Fruit fly (Drosophila melanogaster) whole organism, wandering third instar larva: ENCODE measurements around the gene CG17140.

Experiments used
- Abd-B ChIP-seq: fragments of >200 bp; optimal IDR thresholded peaks from 2 replicates; lab custom pipeline; 2017; ENCODE audit warnings: missing biosample characterization, missing genetic modification characterization
- CG9705 ChIP-seq: fragments of 200-800 bp; sonication (Bioruptor generic); optimal IDR thresholded peaks from 2 replicates; lab custom pipeline; 2018; ENCODE audit warnings: missing biosample characterization, mild to moderate bottlenecking, missing genetic modification characterization
- Dfd ChIP-seq: fragments of >200 bp; optimal IDR thresholded peaks from 2 replicates; lab custom pipeline; 2017; ENCODE audit warnings: missing biosample characterization, missing genetic modification characterization
- Dif ChIP-seq: fragments of 200-275, 200-300 bp; sonication (Bioruptor generic); optimal IDR thresholded peaks from 2 replicates; lab custom pipeline; 2018; ENCODE audit warnings: missing biosample characterization, missing genetic modification characterization; ENCODE audit not compliant: partially characterized antibody
- HLH106 ChIP-seq: fragments of 200-800 bp; optimal IDR thresholded peaks from 3 replicates; lab custom pipeline; 2019; ENCODE audit warnings: missing biosample characterization, mild to moderate bottlenecking, missing genetic modification characterization, moderate library complexity
- Hr83 ChIP-seq: fragments of 200-300 bp; sonication (Bioruptor generic); optimal IDR thresholded peaks from 2 replicates; lab custom pipeline; 2016; ENCODE audit warnings: missing biosample characterization, mild to moderate bottlenecking, missing genetic modification characterization, moderate library complexity; ENCODE audit not compliant: poor library complexity, severe bottlenecking
- Jra ChIP-seq: sonication (Bioruptor generic); optimal IDR thresholded peaks from 2 replicates; lab custom pipeline; 2016; ENCODE audit warnings: missing biosample characterization, missing genetic modification characterization
- Myc ChIP-seq: fragments of >200 bp; optimal IDR thresholded peaks from 2 replicates; lab custom pipeline; 2017
- Rel ChIP-seq, 2 experiments: fragments of 200-800 bp; sonication (Bioruptor generic) in 1 of 2; optimal IDR thresholded peaks; 2 replicates in 1 of 2; 3 replicates in 1 of 2; lab custom pipeline; 2016 to 2019; ENCODE audit warnings: mild to moderate bottlenecking in 2 of 2, missing biosample characterization in 2 of 2, missing genetic modification characterization in 2 of 2, moderate library complexity in 1 of 2
- Sp1 ChIP-seq: fragments of 200-800 bp; sonication (Bioruptor generic); optimal IDR thresholded peaks from 3 replicates; lab custom pipeline; 2019; ENCODE audit warnings: missing biosample characterization, mild to moderate bottlenecking, missing genetic modification characterization, moderate library complexity
- br ChIP-seq: fragments of 200-800 bp; sonication (Bioruptor generic); optimal IDR thresholded peaks from 2 replicates; lab custom pipeline; 2016; ENCODE audit warnings: missing biosample characterization, missing genetic modification characterization
- dl ChIP-seq, 2 experiments: fragments of 175-275, 200-275 bp in 1 of 2; fragments of 200-275 bp in 1 of 2; sonication (Bioruptor generic); optimal IDR thresholded peaks; lab custom pipeline; 2018; ENCODE audit warnings: mild to moderate bottlenecking in 2 of 2, missing biosample characterization in 2 of 2, missing genetic modification characterization in 2 of 2, moderate library complexity in 2 of 2; ENCODE audit not compliant: partially characterized antibody in 2 of 2, insufficient read depth in 1 of 2
- ey ChIP-seq: fragments of 200-800 bp; sonication (Bioruptor generic); optimal IDR thresholded peaks from 2 replicates; lab custom pipeline; 2016; ENCODE audit warnings: missing biosample characterization, missing genetic modification characterization
- foxo ChIP-seq, 2 experiments: fragments of 200-800 bp; sonication (Bioruptor generic); optimal IDR thresholded peaks; 2 replicates in 1 of 2; 3 replicates in 1 of 2; lab custom pipeline; 2016 to 2017; ENCODE audit warnings: missing biosample characterization in 2 of 2, missing genetic modification characterization in 2 of 2
- fru ChIP-seq: fragments of 200-800 bp; sonication (Bioruptor generic); optimal IDR thresholded peaks from 3 replicates; lab custom pipeline; 2016; ENCODE audit warnings: missing biosample characterization, mild to moderate bottlenecking, missing genetic modification characterization
- h ChIP-seq: fragments of 200-800 bp; sonication (Bioruptor generic); optimal IDR thresholded peaks from 3 replicates; lab custom pipeline; 2016; ENCODE audit warnings: missing biosample characterization, mild to moderate bottlenecking, missing genetic modification characterization
- psq ChIP-seq: fragments of 200-800 bp; sonication (Bioruptor generic); optimal IDR thresholded peaks from 3 replicates; lab custom pipeline; 2017; ENCODE audit warnings: missing biosample characterization, mild to moderate bottlenecking, missing genetic modification characterization, moderate library complexity
- tai ChIP-seq: sonication (Bioruptor generic); optimal IDR thresholded peaks from 2 replicates; lab custom pipeline; 2016; ENCODE audit warnings: missing biosample characterization, missing genetic modification characterization

CG17140 gene

dm6 chr2L:10801951-10802780, 43.3 kb downstream of the CG17140 start:
- TF ChIP-seq HLH106 (tag; lab: Kevin White, UChicago) (no peak), Rel (GFP tag; optimal IDR thresholded peaks at IDR 0.05; lab: Kevin White, UChicago) (no peak), Rel (tag; optimal IDR thresholded peaks at IDR 0.05; lab: Kevin White, UChicago) (peak; percentile 48), tai (no peak)

DNA sequence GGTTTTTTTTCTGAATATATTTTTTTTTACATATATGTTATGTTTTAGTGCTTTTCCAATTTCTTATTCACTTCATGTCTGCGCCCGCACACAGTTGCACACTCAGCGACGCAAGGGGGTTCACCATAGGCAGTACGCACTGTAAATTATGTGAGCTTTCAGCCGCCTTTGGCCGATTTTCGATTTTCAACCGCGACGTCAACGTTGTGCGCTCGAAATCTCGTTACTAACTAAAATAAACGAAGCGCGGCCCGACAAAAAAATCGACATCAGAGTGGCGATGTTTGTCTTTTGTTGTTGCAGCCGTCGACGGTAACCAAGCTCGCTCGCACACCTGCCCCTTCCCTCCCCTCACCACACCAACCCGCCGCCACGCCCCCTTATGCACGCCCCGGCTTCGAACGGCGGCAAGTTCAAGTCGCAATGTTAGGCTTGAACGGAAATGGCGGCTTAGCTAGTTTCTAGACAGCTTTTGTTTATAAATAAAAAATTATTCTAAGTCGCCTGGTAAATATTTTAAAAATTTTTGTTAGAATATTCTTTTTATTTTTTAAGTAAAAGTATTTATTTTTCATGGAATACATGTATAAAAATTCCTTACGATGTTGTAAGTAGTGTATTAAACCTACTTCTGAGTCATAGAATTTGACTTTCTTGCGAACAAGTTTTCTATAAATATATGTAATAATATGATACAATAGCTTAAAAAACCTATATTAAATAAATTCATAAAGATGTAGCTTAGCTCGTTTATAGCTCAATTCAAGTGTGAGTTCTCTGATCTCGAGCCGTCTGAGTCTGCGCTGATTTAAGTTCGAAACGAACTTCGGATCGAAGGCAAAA, 44.4 kb downstream of the CG17140 start, which contains the start of gene CG31869:
TSS of gene CG31869 (minus strand) at position 233 of the 843 bp plus-strand sequence.
- peak; percentile 17 for TF ChIP-seq fru (GFP tag; lab: Kevin White, UChicago)
- TF ChIP-seq Rel (GFP tag; optimal IDR thresholded peaks at IDR 0.05; lab: Kevin White, UChicago), result no peak
- TF ChIP-seq Rel (tag; optimal IDR thresholded peaks at IDR 0.05; lab: Kevin White, UChicago), result peak; percentile 13
- no peak for TF ChIP-seq Abd-B (GFP tag; lab: Kevin White, UChicago)
- peak in 1 of 2 experiments; percentile 1 for TF ChIP-seq foxo (GFP tag; optimal IDR thresholded peaks at IDR 0.05; lab: Kevin White, UChicago)
- peak; percentile 68 for TF ChIP-seq Dif (GFP tag; lab: Kevin White, UChicago)
- TF ChIP-seq dl (GFP tag; optimal IDR thresholded peaks at IDR 0.05; lab: Kevin White, UChicago; ENCODE audit: insufficient read depth in 1 of 2, partially characterized antibody in 2 of 2), result no peak
- peak; percentile 95 for TF ChIP-seq Myc (lab: Kevin White, UChicago)
- TF ChIP-seq Hr83, result peak; percentile 38
- TF ChIP-seq ey (GFP tag; lab: Kevin White, UChicago), result peak; percentile 2
- TF ChIP-seq h, result peak; percentile 38
- TF ChIP-seq psq (GFP tag; lab: Kevin White, UChicago), result peak; percentile 6
- TF ChIP-seq CG9705, result no peak

DNA sequence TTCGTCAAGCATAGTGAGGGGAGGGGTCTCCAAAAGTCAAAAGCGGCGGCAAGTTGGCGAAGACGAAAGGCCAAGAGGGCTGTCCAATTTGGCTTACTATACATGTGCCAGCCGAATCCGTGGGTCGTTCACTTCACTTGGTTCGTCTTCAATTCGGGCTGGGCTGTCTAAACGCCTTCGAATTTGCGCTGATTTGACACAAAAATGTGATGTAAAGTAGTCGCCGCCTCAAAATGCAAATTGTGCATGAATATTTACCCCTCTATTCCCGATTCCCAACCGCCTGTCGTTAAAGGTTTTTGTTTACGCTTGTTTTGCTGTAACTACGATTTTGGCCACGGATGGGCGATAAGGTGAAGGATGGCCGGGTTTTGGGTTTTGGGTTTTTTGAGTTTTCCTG, 49.7 kb downstream of the CG17140 start:
- TF ChIP-seq dl (GFP tag; optimal IDR thresholded peaks at IDR 0.05; lab: Kevin White, UChicago; ENCODE audit: insufficient read depth in 1 of 2, partially characterized antibody in 2 of 2), result no peak
- peak; percentile 82 for TF ChIP-seq Dfd (GFP tag; lab: Kevin White, UChicago)

DNA sequence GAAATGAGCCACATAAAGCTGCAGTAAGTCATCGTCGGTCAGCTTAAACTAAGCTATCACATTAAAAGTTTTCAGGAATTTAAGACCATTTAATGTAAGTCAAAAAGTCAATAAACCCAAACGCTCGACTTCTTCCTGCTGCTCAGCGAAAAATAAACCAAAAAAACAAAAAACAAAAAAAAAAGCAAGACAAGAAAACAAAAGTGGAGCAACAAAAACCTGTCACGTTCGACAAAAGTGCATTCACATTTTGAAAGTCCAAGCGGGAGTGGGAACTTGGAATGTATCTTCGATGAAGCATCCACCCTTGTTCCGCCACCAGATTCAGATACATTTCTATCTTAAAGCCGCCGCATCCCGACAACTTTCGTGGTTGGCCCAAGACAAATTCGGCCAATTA, 51.4 kb downstream of the CG17140 start:
- TF ChIP-seq CG9705, result no peak
- no peak for TF ChIP-seq Jra (GFP tag; lab: Kevin White, UChicago)
- no peak for TF ChIP-seq br (GFP tag; lab: Kevin White, UChicago)
- peak; percentile 47 for TF ChIP-seq Sp1 (GFP tag; lab: Kevin White, UChicago)
- peak; percentile 39 for TF ChIP-seq tai
- TF ChIP-seq foxo (GFP tag; optimal IDR thresholded peaks at IDR 0.05; lab: Kevin White, UChicago), result peak in 1 of 2 experiments; percentile 7
- TF ChIP-seq Rel (GFP tag; optimal IDR thresholded peaks at IDR 0.05; lab: Kevin White, UChicago), result peak; percentile 3
- TF ChIP-seq Rel (tag; optimal IDR thresholded peaks at IDR 0.05; lab: Kevin White, UChicago), result no peak
- TF ChIP-seq, all 38 proteins: peak for 4
